Worm (Caenorhabditis elegans) whole organism, early embryonic: ENCODE results near the gene eif-3.D.

Source experiments
- B0310.2 ChIP-seq: sonication (generic microtip); optimal IDR thresholded peaks from 2 replicates; lab custom pipeline; 2016; ENCODE audit warnings: mild to moderate bottlenecking, missing genetic modification characterization, missing compliant biosample characterization
- aly-1 ChIP-seq: sonication (generic microtip); optimal IDR thresholded peaks from 2 replicates; lab custom pipeline; 2016; ENCODE audit warnings: missing genetic modification characterization, missing compliant biosample characterization
- ama-1 ChIP-seq: fragments of 150-350 bp; optimal IDR thresholded peaks from 2 replicates; lab custom pipeline; 2014
- ceh-13 ChIP-seq: fragments of 200-800 bp; sonication (Bioruptor generic); optimal IDR thresholded peaks from 2 replicates; lab custom pipeline; 2018; ENCODE audit warnings: mild to moderate bottlenecking, missing genetic modification characterization, missing compliant biosample characterization
- ets-7 ChIP-seq: sonication (generic microtip); optimal IDR thresholded peaks from 2 replicates; lab custom pipeline; 2016; ENCODE audit warnings: missing genotype, missing genetic modification characterization, missing compliant biosample characterization
- flt-1 ChIP-seq: fragments of 200-800 bp; sonication (Bioruptor generic); IDR thresholded peaks from 2 replicates; pipeline ENCODE4 v1.3.6; 2022; ENCODE audit warnings: missing genetic modification characterization, missing compliant biosample characterization
- hmbx-1 ChIP-seq: sonication (generic microtip); optimal IDR thresholded peaks from 2 replicates; lab custom pipeline; 2016; ENCODE audit warnings: mild to moderate bottlenecking, missing genetic modification characterization, missing compliant biosample characterization
- hnd-1 ChIP-seq: sonication (generic microtip); optimal IDR thresholded peaks from 2 replicates; lab custom pipeline; 2016; ENCODE audit warnings: missing genetic modification characterization, missing compliant biosample characterization
- pes-1 ChIP-seq: fragments of 200-800 bp; sonication (Bioruptor generic); IDR thresholded peaks from 2 replicates; pipeline ENCODE4 v1.3.6; 2022; ENCODE audit warnings: missing genetic modification reagents, missing genetic modification characterization, missing compliant biosample characterization
- scrt-1 ChIP-seq: fragments of 200-800 bp; sonication (Bioruptor generic); IDR thresholded peaks from 2 replicates; pipeline ENCODE4 v1.3.6; 2022; ENCODE audit warnings: missing genetic modification characterization, missing compliant biosample characterization
- sea-1 ChIP-seq: fragments of 200-800 bp; sonication (Bioruptor generic); conservative IDR thresholded peaks from 2 replicates; pipeline ENCODE4 v1.3.6; 2022; ENCODE audit warnings: missing genetic modification characterization, missing compliant biosample characterization
- tbx-11 ChIP-seq: fragments of 200-800 bp; sonication (Bioruptor generic); IDR thresholded peaks from 2 replicates; pipeline ENCODE4 v1.3.6; 2022; ENCODE audit warnings: missing genetic modification characterization, missing compliant biosample characterization
- tbx-37 ChIP-seq: fragments of 200-800 bp; sonication (Bioruptor generic); conservative IDR thresholded peaks from 2 replicates; pipeline ENCODE4 v1.3.6; 2022; ENCODE audit warnings: missing genetic modification reagents, missing genetic modification characterization, missing compliant biosample characterization
- tra-4 ChIP-seq: sonication (generic microtip); optimal IDR thresholded peaks from 2 replicates; lab custom pipeline; 2017; ENCODE audit warnings: missing genetic modification characterization, missing compliant biosample characterization

DNA sequence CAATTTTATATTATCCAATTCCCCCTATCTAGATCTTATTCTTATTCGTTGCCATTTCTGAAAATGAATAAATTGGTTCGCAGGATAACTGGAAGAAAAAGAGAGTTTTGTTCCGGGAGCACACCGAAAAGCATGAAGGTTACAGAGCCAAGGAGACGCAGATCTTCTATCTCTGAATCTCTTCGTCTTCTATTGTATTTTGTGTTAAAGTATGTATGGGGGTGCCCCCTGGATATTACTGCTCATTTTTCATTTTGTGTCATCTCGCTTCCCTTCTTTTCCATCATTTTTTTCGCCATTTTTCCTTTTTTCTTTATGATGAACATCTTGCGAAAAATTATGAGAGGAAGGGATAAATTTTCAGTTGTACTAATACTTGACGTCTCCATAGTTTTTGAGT lies 37.7 kb downstream of the eif-3.D start:
- no peak for TF ChIP-seq ets-7 (tag; lab: Kevin White, UChicago)
- TF ChIP-seq ama-1 (lab: Kevin White, UChicago): no peak
- TF ChIP-seq sea-1 (GFP tag; lab: Robert Waterston, UW): no peak
- TF ChIP-seq flt-1 (GFP tag; lab: Robert Waterston, UW): no peak
- TF ChIP-seq tbx-37 (GFP tag; lab: Robert Waterston, UW): no peak
- no peak for TF ChIP-seq scrt-1 (GFP tag; lab: Robert Waterston, UW)
- TF ChIP-seq hnd-1 (tag; lab: Kevin White, UChicago): no peak
- TF ChIP-seq aly-1: no peak
- TF ChIP-seq tra-4: no peak
- TF ChIP-seq ceh-13: no peak
- no peak for TF ChIP-seq B0310.2 (tag; lab: Kevin White, UChicago)
- no peak for TF ChIP-seq tbx-11 (GFP tag; lab: Robert Waterston, UW)
- TF ChIP-seq hmbx-1 (tag; lab: Kevin White, UChicago): no peak
- no peak for TF ChIP-seq pes-1 (GFP tag; lab: Robert Waterston, UW)
